Fruit fly (Drosophila melanogaster): Measurements from ENCODE around the gene CG7483.

DNA sequence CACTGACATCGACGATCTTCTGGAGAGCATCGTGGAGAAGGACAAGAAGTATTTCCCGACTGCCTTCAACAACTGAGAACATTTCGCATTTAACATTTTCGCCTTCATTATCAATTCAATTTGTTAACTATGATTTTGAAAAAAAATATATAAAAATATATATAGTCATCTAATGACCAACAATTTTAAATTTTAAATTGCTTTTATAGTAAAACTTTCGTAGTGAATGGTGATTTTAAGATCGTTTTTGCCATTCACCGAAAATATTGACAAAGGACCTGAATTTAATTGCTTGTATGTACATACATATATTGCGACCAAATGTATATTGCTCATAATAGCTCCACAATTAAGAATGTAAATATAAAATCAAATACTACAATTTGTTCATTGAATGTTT, 34.3 kb downstream of the CG7483 start, which contains the start of gene CG7352:
- no peak for TF ChIP-seq brk (GFP tag; optimal IDR thresholded peaks at IDR 0.05)
- TF ChIP-seq psq (GFP tag; optimal IDR thresholded peaks at IDR 0.05), result no peak
